Worm (Caenorhabditis elegans): Measurements from ENCODE around the gene C37C3.11.

ce11 chrV:7826917-7827316 lies 37.6 kb downstream of the C37C3.11 start, which contains the start of gene mig-6:
- TF ChIP-seq hmg-20 (GFP tag; IDR thresholded peaks at IDR 0.05) (no peak), ztf-6 (GFP tag; IDR thresholded peaks at IDR 0.05) (no peak), F55B11.4 (tag; optimal IDR thresholded peaks at IDR 0.05; ENCODE audit: borderline replicate concordance, insufficient read depth) (no peak), C06A6.2 (GFP tag; conservative IDR thresholded peaks at IDR 0.05) (no peak), mxl-1 (tag; optimal IDR thresholded peaks at IDR 0.05) (no peak)

Data from whole organism, young adult.